Worm (Caenorhabditis elegans) whole organism, L4 larva: ENCODE measurements around the gene cec-7.

Experiments
- F37D6.2 ChIP-seq: sonication (generic microtip); optimal IDR thresholded peaks from 2 replicates; lab custom pipeline; 2016; ENCODE audit warnings: mild to moderate bottlenecking, missing genetic modification characterization, missing compliant biosample characterization
- R02D3.7 ChIP-seq: fragments of 150-350 bp; sonication (generic microtip); optimal IDR thresholded peaks from 3 replicates; lab custom pipeline; 2014; ENCODE audit warnings: missing biosample characterization, missing genetic modification characterization
- T26A8.4 ChIP-seq: fragments of 200-800 bp; sonication (Bioruptor generic); IDR thresholded peaks from 2 replicates; pipeline ENCODE4 v1.3.6; 2022; ENCODE audit warnings: missing genetic modification characterization, missing compliant biosample characterization
- ZK337.2 ChIP-seq: fragments of 200-800 bp; sonication (Bioruptor generic); IDR thresholded peaks from 2 replicates; pipeline ENCODE4 v1.3.6; 2022; ENCODE audit warnings: missing genetic modification reagents, missing genetic modification characterization, missing compliant biosample characterization
- ZK546.5 ChIP-seq, 2 experiments: sonication (generic microtip); optimal IDR thresholded peaks; 2 replicates each; lab custom pipeline; 2017; ENCODE audit warnings: missing biosample characterization in 2 of 2, missing genetic modification characterization in 2 of 2
- aha-1 ChIP-seq: fragments of 150-350 bp; peaks from one replicate; lab custom pipeline; 2014; ENCODE audit warnings: missing biosample characterization, missing genetic modification characterization
- attf-4 ChIP-seq: sonication (generic microtip); optimal IDR thresholded peaks from 3 replicates; lab custom pipeline; 2017; ENCODE audit warnings: missing biosample characterization, missing genetic modification characterization
- ceh-28 ChIP-seq: fragments of 150-350 bp; optimal IDR thresholded peaks from 2 replicates; lab custom pipeline; 2014; ENCODE audit warnings: missing biosample characterization, missing genetic modification reagents, missing genetic modification characterization
- ceh-32 ChIP-seq: sonication (generic microtip); optimal IDR thresholded peaks from 2 replicates; lab custom pipeline; 2016; ENCODE audit warnings: mild to moderate bottlenecking, missing genetic modification characterization, missing compliant biosample characterization; ENCODE audit not compliant: poor library complexity
- ces-1 ChIP-seq: fragments of 150-350 bp; sonication (generic microtip); optimal IDR thresholded peaks from 4 replicates; lab custom pipeline; 2014; ENCODE audit warnings: missing biosample characterization, missing genetic modification reagents, missing genetic modification characterization
- cey-2 ChIP-seq: sonication (generic microtip); optimal IDR thresholded peaks from 3 replicates; lab custom pipeline; 2017; ENCODE audit warnings: missing genetic modification characterization, mild to moderate bottlenecking, missing compliant biosample characterization, antibody characterized with exemption, borderline replicate concordance; ENCODE audit not compliant: insufficient read depth
- daf-16 ChIP-seq, 3 experiments: sonication (generic microtip); optimal IDR thresholded peaks; 2 replicates each; lab custom pipeline; 2016 to 2017; ENCODE audit warnings: missing genetic modification characterization in 3 of 3, missing genetic modification reagents in 3 of 3, mild to moderate bottlenecking in 2 of 3, missing compliant biosample characterization in 2 of 3, missing biosample characterization in 1 of 3, moderate library complexity in 1 of 3
- daf-8 ChIP-seq: fragments of 200-800 bp; sonication (Bioruptor generic); IDR thresholded peaks from 2 replicates; pipeline ENCODE4 v1.3.6; 2022; ENCODE audit warnings: missing genetic modification characterization, missing compliant biosample characterization
- dmd-6 ChIP-seq: fragments of 200-800 bp; sonication (Bioruptor generic); IDR thresholded peaks from 2 replicates; pipeline ENCODE4 v1.3.6; 2022; ENCODE audit warnings: missing genetic modification reagents, missing genetic modification characterization, missing compliant biosample characterization
- dmd-8 ChIP-seq: fragments of 200-800 bp; sonication (Bioruptor generic); IDR thresholded peaks from 2 replicates; pipeline ENCODE4 v1.3.6; 2022; ENCODE audit warnings: missing genetic modification characterization, missing compliant biosample characterization
- dpl-1 ChIP-seq: fragments of 150-350 bp; optimal IDR thresholded peaks from 2 replicates; lab custom pipeline; 2014; ENCODE audit warnings: missing biosample characterization, missing genetic modification reagents, missing genetic modification characterization
- dve-1 ChIP-seq: sonication (generic microtip); optimal IDR thresholded peaks from 2 replicates; lab custom pipeline; 2017; ENCODE audit warnings: antibody characterized with exemption, mild to moderate bottlenecking, missing genetic modification characterization, missing compliant biosample characterization; ENCODE audit not compliant: insufficient read depth
- fos-1 ChIP-seq: fragments of 150-350 bp; optimal IDR thresholded peaks from 2 replicates; lab custom pipeline; 2014; ENCODE audit warnings: missing biosample characterization, missing genetic modification characterization
- gei-8 ChIP-seq: fragments of 200-800 bp; sonication (Bioruptor generic); optimal IDR thresholded peaks from 2 replicates; lab custom pipeline; 2018; ENCODE audit warnings: mild to moderate bottlenecking, missing genetic modification characterization, missing compliant biosample characterization
- hlh-11 ChIP-seq: fragments of 200-800 bp; sonication (Bioruptor generic); optimal IDR thresholded peaks from 2 replicates; lab custom pipeline; 2018; ENCODE audit warnings: mild to moderate bottlenecking, missing genetic modification characterization, missing compliant biosample characterization
- hmg-1.1 ChIP-seq: fragments of 200-800 bp; sonication (Bioruptor generic); IDR thresholded peaks from 2 replicates; pipeline ENCODE4 v1.3.6; 2022; ENCODE audit warnings: missing genetic modification reagents, missing genetic modification characterization, missing compliant biosample characterization
- jun-1 ChIP-seq: fragments of 150-350 bp; optimal IDR thresholded peaks from 2 replicates; lab custom pipeline; 2014; ENCODE audit warnings: missing biosample characterization, missing genetic modification reagents, missing genetic modification characterization
- lin-1 ChIP-seq: fragments of 200-800 bp; sonication (Bioruptor generic); IDR thresholded peaks from 2 replicates; pipeline ENCODE4 v1.3.6; 2022; ENCODE audit warnings: missing genetic modification reagents, missing genetic modification characterization, missing compliant biosample characterization
- lin-15B ChIP-seq: fragments of 150-350 bp; sonication (generic microtip); optimal IDR thresholded peaks from 3 replicates; lab custom pipeline; 2014; ENCODE audit warnings: missing biosample characterization, missing genetic modification characterization
- lin-38 ChIP-seq: fragments of 200-800 bp; sonication (Bioruptor generic); IDR thresholded peaks from 2 replicates; pipeline ENCODE4 v1.3.6; 2022; ENCODE audit warnings: missing genetic modification reagents, missing genetic modification characterization, missing compliant biosample characterization
- lin-39 ChIP-seq: fragments of 150-350 bp; optimal IDR thresholded peaks from 2 replicates; lab custom pipeline; 2014; ENCODE audit warnings: missing biosample characterization, missing genetic modification reagents, missing genetic modification characterization
- lir-3 ChIP-seq: sonication (generic microtip); optimal IDR thresholded peaks from 2 replicates; lab custom pipeline; 2016; ENCODE audit warnings: mild to moderate bottlenecking, missing genetic modification characterization, missing compliant biosample characterization
- lsy-2 ChIP-seq, 2 experiments: fragments of 150-350 bp in 1 of 2; sonication (generic microtip) in 1 of 2; optimal IDR thresholded peaks; 2 replicates each; lab custom pipeline; 2014 to 2017; ENCODE audit warnings: missing biosample characterization in 2 of 2, missing genetic modification characterization in 2 of 2
- madf-9 ChIP-seq: fragments of 200-800 bp; sonication (Bioruptor generic); conservative IDR thresholded peaks from 2 replicates; pipeline ENCODE4 v1.3.6; 2022; ENCODE audit warnings: missing genetic modification reagents, missing genetic modification characterization, missing compliant biosample characterization
- mdl-1 ChIP-seq, 2 experiments: fragments of 150-350 bp in 1 of 2; sonication (generic microtip) in 1 of 2; optimal IDR thresholded peaks; 2 replicates each; lab custom pipeline; 2014 to 2017; ENCODE audit warnings: missing biosample characterization in 2 of 2, missing genetic modification characterization in 2 of 2
- mdt-29 ChIP-seq: fragments of 200-800 bp; sonication (Bioruptor generic); IDR thresholded peaks from 2 replicates; pipeline ENCODE4 v1.3.6; 2022; ENCODE audit warnings: missing genetic modification reagents, missing genetic modification characterization, missing compliant biosample characterization
- mep-1 ChIP-seq: fragments of 150-350 bp; sonication (generic microtip); optimal IDR thresholded peaks from 3 replicates; lab custom pipeline; 2014; ENCODE audit warnings: missing biosample characterization, missing genetic modification characterization
- mes-2 ChIP-seq: sonication (generic microtip); optimal IDR thresholded peaks from 2 replicates; lab custom pipeline; 2016; ENCODE audit warnings: missing genotype, mild to moderate bottlenecking, missing genetic modification characterization, missing compliant biosample characterization; ENCODE audit not compliant: poor library complexity, severe bottlenecking
- mxl-2 ChIP-seq: fragments of 200-800 bp; sonication (Bioruptor generic); conservative IDR thresholded peaks from 2 replicates; pipeline ENCODE4 v1.3.6; 2022; ENCODE audit warnings: missing genetic modification reagents, missing genetic modification characterization, missing compliant biosample characterization
- mxl-3 ChIP-seq: fragments of 200-800 bp; sonication (Bioruptor generic); optimal IDR thresholded peaks from 2 replicates; lab custom pipeline; 2018; ENCODE audit warnings: mild to moderate bottlenecking, missing genetic modification characterization, missing compliant biosample characterization
- nhr-111 ChIP-seq: fragments of 200-800 bp; sonication (Bioruptor generic); optimal IDR thresholded peaks from 2 replicates; lab custom pipeline; 2018; ENCODE audit warnings: mild to moderate bottlenecking, missing genetic modification characterization, missing compliant biosample characterization
- nhr-237 ChIP-seq: sonication (generic microtip); optimal IDR thresholded peaks from 2 replicates; lab custom pipeline; 2017; ENCODE audit warnings: missing biosample characterization, missing genetic modification characterization
- nhr-25 ChIP-seq: sonication (generic microtip); optimal IDR thresholded peaks from 2 replicates; lab custom pipeline; 2017; ENCODE audit warnings: missing genetic modification characterization, mild to moderate bottlenecking, missing compliant biosample characterization, antibody characterized with exemption, moderate library complexity, borderline replicate concordance; ENCODE audit not compliant: insufficient read depth
- nhr-48 ChIP-seq: sonication (generic microtip); optimal IDR thresholded peaks from 2 replicates; lab custom pipeline; 2016; ENCODE audit warnings: mild to moderate bottlenecking, missing genetic modification characterization, missing compliant biosample characterization
- pha-4 ChIP-seq, 2 experiments: fragments of 150-350 bp in 1 of 2; fragments of 200-800 bp in 1 of 2; sonication (Bioruptor generic) in 1 of 2; IDR thresholded peaks in 1 of 2; optimal IDR thresholded peaks in 1 of 2; 2 replicates each; pipeline versions ENCODE4 v1.3.6 to Lab custom; 2014 to 2022; ENCODE audit warnings: missing genetic modification characterization in 2 of 2, missing genetic modification reagents in 2 of 2, missing biosample characterization in 1 of 2, missing compliant biosample characterization in 1 of 2
- php-3 ChIP-seq: fragments of 200-800 bp; sonication (Bioruptor generic); IDR thresholded peaks from 2 replicates; pipeline ENCODE4 v1.3.6; 2022; ENCODE audit warnings: missing genetic modification reagents, missing genetic modification characterization, missing compliant biosample characterization
- saeg-2 ChIP-seq: fragments of 200-800 bp; sonication (Bioruptor generic); IDR thresholded peaks from 2 replicates; pipeline ENCODE4 v1.3.6; 2022; ENCODE audit warnings: missing genetic modification reagents, missing genetic modification characterization, missing compliant biosample characterization
- set-16 ChIP-seq: fragments of 200-800 bp; sonication (Bioruptor generic); IDR thresholded peaks from 2 replicates; pipeline ENCODE4 v1.3.6; 2022; ENCODE audit warnings: missing genetic modification reagents, missing genetic modification characterization, missing compliant biosample characterization
- spr-1 ChIP-seq: sonication (generic microtip); optimal IDR thresholded peaks from 2 replicates; lab custom pipeline; 2016; ENCODE audit warnings: mild to moderate bottlenecking, missing genetic modification characterization, missing compliant biosample characterization
- tag-97 ChIP-seq: fragments of 200-800 bp; sonication (Bioruptor generic); IDR thresholded peaks from 2 replicates; pipeline ENCODE4 v1.3.6; 2022; ENCODE audit warnings: missing genetic modification characterization, missing compliant biosample characterization
- tra-1 ChIP-seq: fragments of 200-800 bp; sonication (Bioruptor generic); IDR thresholded peaks from 2 replicates; pipeline ENCODE4 v1.3.6; 2022; ENCODE audit warnings: missing genetic modification reagents, missing genetic modification characterization, missing compliant biosample characterization
- zip-11 ChIP-seq: fragments of 200-800 bp; sonication (Bioruptor generic); IDR thresholded peaks from 2 replicates; pipeline ENCODE4 v1.3.6; 2022; ENCODE audit warnings: missing genetic modification characterization, missing compliant biosample characterization
- zip-2 ChIP-seq: fragments of 150-350 bp; optimal IDR thresholded peaks from 2 replicates; lab custom pipeline; 2014; ENCODE audit warnings: missing biosample characterization, missing genetic modification characterization

The cec-7 gene

DNA sequence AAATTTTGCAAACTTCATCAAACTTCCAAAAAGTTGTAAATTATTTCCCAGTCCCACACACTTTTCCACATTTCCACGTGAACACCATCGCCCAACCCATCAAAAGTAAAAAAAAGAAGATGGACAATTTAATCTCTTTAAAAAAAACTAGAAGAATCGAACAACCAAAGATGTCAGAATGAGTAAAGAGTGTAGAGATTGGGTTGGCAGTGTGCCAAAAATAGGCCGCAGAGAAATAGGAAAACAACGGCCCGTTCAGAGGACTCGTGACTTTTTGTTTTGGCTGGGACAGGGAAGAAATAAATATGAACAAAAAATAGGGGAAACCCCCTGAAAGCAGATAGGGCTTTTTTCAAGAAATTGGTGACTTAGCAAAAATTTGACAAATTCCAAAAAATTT is 34.5 kb downstream of the cec-7 start (continued):
- no peak for TF ChIP-seq fos-1 (tag; lab: Kevin White, UChicago)
- peak; percentile 19 for TF ChIP-seq mep-1 (tag; lab: Kevin White, UChicago)
- no peak for TF ChIP-seq aha-1 (tag; lab: Kevin White, UChicago)

DNA sequence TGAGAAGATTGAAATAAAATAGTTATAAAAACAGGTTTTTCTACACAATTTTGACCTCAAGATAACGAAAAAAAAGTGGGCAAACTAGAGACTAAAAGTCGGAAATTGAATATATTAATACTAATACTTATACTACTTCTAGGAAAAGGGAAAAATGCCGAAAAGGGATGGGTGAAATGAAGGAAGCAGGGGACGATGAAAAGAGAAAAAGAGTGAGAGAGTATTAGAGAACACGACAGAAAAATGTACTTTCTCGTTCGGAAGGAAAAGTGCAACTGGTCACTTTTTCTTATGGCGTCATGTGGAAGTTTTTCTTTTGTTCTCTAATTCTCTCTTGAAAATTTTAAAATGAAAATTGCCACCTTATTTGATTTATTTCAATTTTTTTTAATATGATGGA is 36.0 kb downstream of the cec-7 start:
- no peak for TF ChIP-seq lin-39
- TF ChIP-seq lsy-2 (tag; optimal IDR thresholded peaks at IDR 0.05; lab: Kevin White, UChicago), result peak; percentile 40 to 82
- TF ChIP-seq mxl-2 (GFP tag; lab: Robert Waterston, UW), result no peak
- TF ChIP-seq jun-1, result no peak
- TF ChIP-seq zip-2, result no peak
- peak; percentile 36 for TF ChIP-seq mxl-3 (GFP tag; lab: Kevin White, UChicago)
- no peak for TF ChIP-seq gei-8 (GFP tag; lab: Kevin White, UChicago)
- no peak for TF ChIP-seq nhr-111 (GFP tag; lab: Kevin White, UChicago)
- no peak for TF ChIP-seq mdt-29 (GFP tag; lab: Robert Waterston, UW)
- no peak for TF ChIP-seq spr-1
- TF ChIP-seq ZK337.2 (GFP tag; lab: Robert Waterston, UW), result no peak
- no peak for TF ChIP-seq set-16 (GFP tag; lab: Robert Waterston, UW)
- TF ChIP-seq tra-1, result 0 out of 2 replicates have a peak, but pooled peaks have one; percentile 9
- TF ChIP-seq F37D6.2 (tag; lab: Kevin White, UChicago), result no peak
- TF ChIP-seq php-3, result no peak
- no peak for TF ChIP-seq lin-38
- peak; percentile 87 for TF ChIP-seq hlh-11
- no peak for TF ChIP-seq tag-97
- TF ChIP-seq daf-8 (GFP tag; lab: Robert Waterston, UW), result no peak
- TF ChIP-seq mes-2, result peak; percentile 59
- no peak for TF ChIP-seq madf-9 (GFP tag; lab: Robert Waterston, UW)
- TF ChIP-seq cey-2 (tag; lab: Kevin White, UChicago), result no peak
- no peak for TF ChIP-seq R02D3.7
- no peak for TF ChIP-seq lin-15B (tag; lab: Kevin White, UChicago)
- TF ChIP-seq nhr-237 (tag; lab: Kevin White, UChicago), result no peak
- peak; percentile 71 for TF ChIP-seq dve-1 (tag; lab: Kevin White, UChicago)
- TF ChIP-seq saeg-2 (GFP tag; lab: Robert Waterston, UW), result no peak
- no peak for TF ChIP-seq ceh-28 (tag; lab: Kevin White, UChicago)
- TF ChIP-seq lin-1 (GFP tag; lab: Robert Waterston, UW), result no peak
- peak; percentile 83 for TF ChIP-seq dmd-6 (GFP tag; lab: Robert Waterston, UW)
- TF ChIP-seq nhr-25 (tag; lab: Kevin White, UChicago), result peak; percentile 78
- TF ChIP-seq nhr-48 (tag; lab: Kevin White, UChicago), result peak; percentile 83
- no peak for TF ChIP-seq zip-11 (GFP tag; lab: Robert Waterston, UW)
- TF ChIP-seq ceh-32, result no peak
- no peak for TF ChIP-seq hmg-1.1
- peak; percentile 24 for TF ChIP-seq dpl-1
- no peak for TF ChIP-seq daf-16 (GFP tag; optimal IDR thresholded peaks at IDR 0.05; lab: Kevin White, UChicago)
- TF ChIP-seq daf-16 (tag; optimal IDR thresholded peaks at IDR 0.05; lab: Kevin White, UChicago), result peak; percentile 48
- no peak for TF ChIP-seq lir-3
- peak; percentile 72 for TF ChIP-seq ces-1 (GFP tag; lab: Kevin White, UChicago)
- TF ChIP-seq mdl-1 (tag; optimal IDR thresholded peaks at IDR 0.05; lab: Kevin White, UChicago), result peak; percentile 11 to 94
- TF ChIP-seq dmd-8 (GFP tag; lab: Robert Waterston, UW), result no peak
- peak; percentile 30; the same call in 1 of the 2 replicates for TF ChIP-seq pha-4 (GFP tag; IDR thresholded peaks at IDR 0.05; lab: Robert Waterston, UW)
- TF ChIP-seq pha-4 (tag; optimal IDR thresholded peaks at IDR 0.05; lab: Kevin White, UChicago), result no peak
- TF ChIP-seq T26A8.4 (GFP tag; lab: Robert Waterston, UW), result no peak
- no peak for TF ChIP-seq attf-4 (tag; lab: Kevin White, UChicago)
- no peak for TF ChIP-seq ZK546.5 (tag; optimal IDR thresholded peaks at IDR 0.05; lab: Kevin White, UChicago)
